Worm (Caenorhabditis elegans) whole organism, L1 larva: ENCODE data around the gene sri-57.

Experiments
- efl-1 ChIP-seq, 4 experiments: fragments of 150-350 bp; optimal IDR thresholded peaks in 3 of 4; peaks in 1 of 4; 1 replicate in 1 of 4; 2 replicates in 3 of 4; lab custom pipeline; 2014; ENCODE audit warnings: missing biosample characterization in 2 of 4, missing genetic modification characterization in 2 of 4, missing genetic modification reagents in 2 of 4
- fkh-10 ChIP-seq: sonication (generic microtip); optimal IDR thresholded peaks from 2 replicates; lab custom pipeline; 2017; ENCODE audit warnings: missing biosample characterization, missing genetic modification reagents, missing genetic modification characterization
- jun-1 ChIP-seq: fragments of 150-350 bp; optimal IDR thresholded peaks from 2 replicates; lab custom pipeline; 2014; ENCODE audit warnings: missing biosample characterization, missing genetic modification reagents, missing genetic modification characterization
- lsy-2 ChIP-seq, 2 experiments: fragments of 150-350 bp; optimal IDR thresholded peaks; 2 replicates each; lab custom pipeline; 2014; ENCODE audit warnings: missing biosample characterization in 2 of 2, missing genetic modification characterization in 2 of 2
- nhr-76 ChIP-seq: sonication (generic microtip); optimal IDR thresholded peaks from 2 replicates; lab custom pipeline; 2017; ENCODE audit warnings: missing biosample characterization, missing genetic modification characterization
- nhr-90 ChIP-seq: sonication (generic microtip); optimal IDR thresholded peaks from 2 replicates; lab custom pipeline; 2016; ENCODE audit warnings: mild to moderate bottlenecking, missing genetic modification characterization, missing compliant biosample characterization; ENCODE audit not compliant: poor library complexity
- pqm-1 ChIP-seq: sonication (generic microtip); optimal IDR thresholded peaks from 3 replicates; lab custom pipeline; 2017; ENCODE audit warnings: missing biosample characterization, missing genetic modification characterization
- snpc-4 ChIP-seq: fragments of 150-350 bp; optimal IDR thresholded peaks from 2 replicates; lab custom pipeline; 2014; ENCODE audit warnings: missing biosample characterization, missing genetic modification characterization
- tbx-2 ChIP-seq: sonication (generic microtip); optimal IDR thresholded peaks from 2 replicates; lab custom pipeline; 2016; ENCODE audit warnings: missing genetic modification characterization, missing compliant biosample characterization
- unc-130 ChIP-seq: fragments of 150-350 bp; optimal IDR thresholded peaks from 2 replicates; lab custom pipeline; 2017; ENCODE audit warnings: missing biosample characterization, missing genetic modification characterization, inconsistent platforms
- vab-15 ChIP-seq: sonication (generic microtip); optimal IDR thresholded peaks from 2 replicates; lab custom pipeline; 2017; ENCODE audit warnings: missing genotype, mild to moderate bottlenecking, missing genetic modification characterization, missing compliant biosample characterization
- zag-1 ChIP-seq: fragments of 150-350 bp; optimal IDR thresholded peaks from 2 replicates; lab custom pipeline; 2014; ENCODE audit warnings: missing biosample characterization, missing genetic modification characterization

- TF ChIP-seq snpc-4 (no peak), pqm-1 (no peak), unc-130 (tag; lab: Kevin White, UChicago) (no peak), efl-1 (optimal IDR thresholded peaks at IDR 0.05; lab: Kevin White, UChicago) (no peak), efl-1 (GFP tag; optimal IDR thresholded peaks at IDR 0.05 in 1 of 2; lab: Kevin White, UChicago) (no peak), nhr-76 (tag; lab: Kevin White, UChicago) (no peak), tbx-2 (tag; lab: Kevin White, UChicago) (no peak), lsy-2 (tag; optimal IDR thresholded peaks at IDR 0.05; lab: Kevin White, UChicago) (no peak), nhr-90 (no peak), zag-1 (no peak), jun-1 (tag; lab: Kevin White, UChicago) (no peak), vab-15 (tag; lab: Kevin White, UChicago) (no peak), fkh-10 (no peak)
Observed at ce11 chrII:2705200-2705599, 33.0 kb upstream of the sri-57 start, which contains the start of gene srh-128.
